Fruit fly (Drosophila melanogaster) whole organism: Measurements from ENCODE around the gene CG15357.

Experiments
- pan ChIP-seq: fragments of >200 bp; optimal IDR thresholded peaks from 2 replicates; lab custom pipeline; 2017
- usp ChIP-seq: fragments of >200 bp; optimal IDR thresholded peaks from 2 replicates; lab custom pipeline; 2017; ENCODE audit warnings: missing biosample characterization, missing genetic modification characterization, mixed read lengths

DNA sequence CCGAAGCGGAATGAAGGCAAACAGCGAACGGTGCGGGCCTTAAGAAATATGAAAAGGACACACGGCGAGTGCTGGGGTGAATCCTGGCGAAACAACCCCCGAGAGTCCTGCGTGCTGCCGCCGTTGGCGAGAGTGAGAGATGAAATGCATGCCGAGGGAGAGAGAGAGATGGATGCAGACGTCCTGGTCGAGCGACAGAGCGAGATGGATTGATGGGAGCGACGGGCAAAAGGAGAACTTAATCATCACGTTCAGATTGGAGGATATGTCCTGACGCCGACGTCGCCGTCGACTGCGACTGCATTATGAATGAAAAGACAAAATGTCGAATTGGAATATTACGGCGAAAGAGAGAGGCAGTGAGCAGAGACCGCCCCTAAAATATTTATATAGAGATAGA lies 9.0 kb upstream of the CG15357 start:
- no peak for TF ChIP-seq usp
- no peak for TF ChIP-seq pan (lab: Kevin White, UChicago)
